Fruit fly (Drosophila melanogaster): ENCODE data around the gene CG7567.

DNA sequence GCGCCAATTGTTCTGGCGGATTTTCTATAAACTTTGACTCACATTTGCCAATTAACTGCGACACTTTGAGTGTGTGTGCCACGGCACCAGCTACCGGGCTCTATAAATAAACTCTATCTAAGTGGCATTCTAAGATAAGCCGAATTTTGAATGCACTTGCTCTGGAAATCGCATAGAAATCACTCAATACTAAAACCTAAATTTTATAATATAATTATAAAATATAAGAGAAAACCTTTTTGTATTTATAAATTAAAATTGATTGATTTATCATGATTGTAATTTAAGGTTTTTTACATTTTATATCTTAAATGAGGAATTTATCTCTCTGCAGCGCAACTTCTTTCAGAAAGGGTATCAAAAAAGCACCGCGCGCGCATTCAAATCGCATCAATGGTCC, 38.7 kb downstream of the CG7567 start:
- TF ChIP-seq foxo (GFP tag; optimal IDR thresholded peaks at IDR 0.05) (no peak), lola (GFP tag; optimal IDR thresholded peaks at IDR 0.05) (no peak), Hnf4 (GFP tag; optimal IDR thresholded peaks at IDR 0.05) (no peak), h (GFP tag; optimal IDR thresholded peaks at IDR 0.05) (no peak)
